Worm (Caenorhabditis elegans) whole organism, L4 larva: ENCODE measurements around the gene Y38C1AA.12.

Experiments used
- F26F4.8 ChIP-seq: fragments of 200-800 bp; sonication (Bioruptor generic); conservative IDR thresholded peaks from 2 replicates; pipeline ENCODE4 v1.3.6; 2022; ENCODE audit warnings: missing genetic modification characterization, missing compliant biosample characterization
- T26A8.4 ChIP-seq: fragments of 200-800 bp; sonication (Bioruptor generic); IDR thresholded peaks from 2 replicates; pipeline ENCODE4 v1.3.6; 2022; ENCODE audit warnings: missing genetic modification characterization, missing compliant biosample characterization
- Y5F2A.4 ChIP-seq: fragments of 200-800 bp; sonication (Bioruptor generic); optimal IDR thresholded peaks from 2 replicates; lab custom pipeline; 2018; ENCODE audit warnings: mild to moderate bottlenecking, missing genetic modification characterization, missing compliant biosample characterization
- fos-1 ChIP-seq: fragments of 150-350 bp; optimal IDR thresholded peaks from 2 replicates; lab custom pipeline; 2014; ENCODE audit warnings: missing biosample characterization, missing genetic modification characterization
- hlh-30 ChIP-seq: sonication (generic microtip); optimal IDR thresholded peaks from 2 replicates; lab custom pipeline; 2017; ENCODE audit warnings: antibody characterized with exemption, mild to moderate bottlenecking, missing genetic modification characterization, missing compliant biosample characterization; ENCODE audit not compliant: insufficient read depth
- jun-1 ChIP-seq: fragments of 150-350 bp; optimal IDR thresholded peaks from 2 replicates; lab custom pipeline; 2014; ENCODE audit warnings: missing biosample characterization, missing genetic modification reagents, missing genetic modification characterization
- mxl-2 ChIP-seq: fragments of 200-800 bp; sonication (Bioruptor generic); conservative IDR thresholded peaks from 2 replicates; pipeline ENCODE4 v1.3.6; 2022; ENCODE audit warnings: missing genetic modification reagents, missing genetic modification characterization, missing compliant biosample characterization
- nhr-237 ChIP-seq: sonication (generic microtip); optimal IDR thresholded peaks from 2 replicates; lab custom pipeline; 2017; ENCODE audit warnings: missing biosample characterization, missing genetic modification characterization
- nhr-28 ChIP-seq: fragments of 150-350 bp; optimal IDR thresholded peaks from 2 replicates; lab custom pipeline; 2014; ENCODE audit warnings: missing biosample characterization, missing genetic modification characterization
- nhr-76 ChIP-seq: fragments of 150-350 bp; optimal IDR thresholded peaks from 2 replicates; lab custom pipeline; 2014; ENCODE audit warnings: missing biosample characterization, missing genetic modification characterization
- snpc-4 ChIP-seq: fragments of 150-350 bp; optimal IDR thresholded peaks from 2 replicates; lab custom pipeline; 2014; ENCODE audit warnings: missing biosample characterization, missing genetic modification characterization
- tra-1 ChIP-seq: fragments of 200-800 bp; sonication (Bioruptor generic); IDR thresholded peaks from 2 replicates; pipeline ENCODE4 v1.3.6; 2022; ENCODE audit warnings: missing genetic modification reagents, missing genetic modification characterization, missing compliant biosample characterization

- TF ChIP-seq snpc-4 (tag; lab: Kevin White, UChicago) (no peak), hlh-30 (no peak), nhr-237 (tag; lab: Kevin White, UChicago) (no peak), Y5F2A.4 (no peak), F26F4.8 (GFP tag; lab: Robert Waterston, UW) (no peak), T26A8.4 (GFP tag; lab: Robert Waterston, UW) (no peak), jun-1 (no peak), mxl-2 (no peak), fos-1 (no peak), tra-1 (no peak), nhr-28 (tag; lab: Kevin White, UChicago) (no peak), nhr-76 (no peak)
Observed at ce11 chrIV:175698-176097, 16.4 kb upstream of the Y38C1AA.12 start.
